Worm (Caenorhabditis elegans) whole organism, L3 larva: ENCODE results near the gene F58H1.8.

Experiments
- R02D3.7 ChIP-seq: fragments of 150-350 bp; optimal IDR thresholded peaks from 2 replicates; lab custom pipeline; 2014; ENCODE audit warnings: missing biosample characterization, missing genetic modification characterization
- ZK546.5 ChIP-seq: sonication (generic microtip); optimal IDR thresholded peaks from 2 replicates; lab custom pipeline; 2017; ENCODE audit warnings: missing biosample characterization, missing genetic modification characterization
- ama-1 ChIP-seq: fragments of 150-350 bp; optimal IDR thresholded peaks from 2 replicates; lab custom pipeline; 2018
- ceh-16 ChIP-seq: sonication (generic microtip); optimal IDR thresholded peaks from 2 replicates; lab custom pipeline; 2017; ENCODE audit warnings: missing biosample characterization, missing genetic modification characterization
- ceh-28 ChIP-seq: fragments of 150-350 bp; optimal IDR thresholded peaks from 2 replicates; lab custom pipeline; 2014; ENCODE audit warnings: missing biosample characterization, missing genetic modification reagents, missing genetic modification characterization
- ceh-82 ChIP-seq: fragments of 150-350 bp; optimal IDR thresholded peaks from 2 replicates; lab custom pipeline; 2014; ENCODE audit warnings: missing biosample characterization, missing genetic modification characterization
- ceh-9 ChIP-seq: sonication (generic microtip); optimal IDR thresholded peaks from 2 replicates; lab custom pipeline; 2018; ENCODE audit warnings: missing biosample characterization, missing genetic modification characterization
- daf-12 ChIP-seq: fragments of 150-350 bp; optimal IDR thresholded peaks from 2 replicates; lab custom pipeline; 2014; ENCODE audit warnings: missing biosample characterization, missing genetic modification reagents, missing genetic modification characterization
- egl-27 ChIP-seq: sonication (generic microtip); optimal IDR thresholded peaks from 4 replicates; lab custom pipeline; 2017; ENCODE audit warnings: missing biosample characterization, missing genetic modification reagents, missing genetic modification characterization
- egl-5 ChIP-seq: fragments of 150-350 bp; optimal IDR thresholded peaks from 2 replicates; lab custom pipeline; 2017; ENCODE audit warnings: missing biosample characterization, missing genetic modification reagents, missing genetic modification characterization, inconsistent platforms
- elt-1 ChIP-seq: fragments of 150-350 bp; optimal IDR thresholded peaks from 2 replicates; lab custom pipeline; 2014; ENCODE audit warnings: missing biosample characterization, missing genetic modification characterization
- elt-2 ChIP-seq: sonication (generic microtip); optimal IDR thresholded peaks from 2 replicates; lab custom pipeline; 2016; ENCODE audit warnings: missing genetic modification reagents, mild to moderate bottlenecking, missing genetic modification characterization, missing compliant biosample characterization
- elt-3 ChIP-seq, 3 experiments: fragments of 150-350 bp in 1 of 3; sonication (generic microtip) in 2 of 3; optimal IDR thresholded peaks; 2 replicates in 2 of 3; 4 replicates in 1 of 3; lab custom pipeline; 2014 to 2017; ENCODE audit warnings: missing biosample characterization in 3 of 3, missing genetic modification characterization in 3 of 3
- eor-1 ChIP-seq, 2 experiments: fragments of 150-350 bp; optimal IDR thresholded peaks; 2 replicates each; lab custom pipeline; 2014 to 2018; ENCODE audit warnings: missing biosample characterization in 2 of 2, missing genetic modification characterization in 2 of 2
- fkh-10 ChIP-seq: sonication (generic microtip); optimal IDR thresholded peaks from 2 replicates; lab custom pipeline; 2017; ENCODE audit warnings: missing biosample characterization, missing genetic modification reagents, missing genetic modification characterization
- fkh-2 ChIP-seq: fragments of 150-350 bp; optimal IDR thresholded peaks from 2 replicates; lab custom pipeline; 2014; ENCODE audit warnings: missing biosample characterization, missing genetic modification reagents, missing genetic modification characterization
- fos-1 ChIP-seq: fragments of 150-350 bp; optimal IDR thresholded peaks from 2 replicates; lab custom pipeline; 2014; ENCODE audit warnings: missing biosample characterization, missing genetic modification characterization
- hmg-11 ChIP-seq: sonication (generic microtip); optimal IDR thresholded peaks from 2 replicates; lab custom pipeline; 2016; ENCODE audit warnings: missing genetic modification characterization, missing compliant biosample characterization
- jun-1 ChIP-seq: fragments of 150-350 bp; optimal IDR thresholded peaks from 2 replicates; lab custom pipeline; 2014; ENCODE audit warnings: missing biosample characterization, missing genetic modification reagents, missing genetic modification characterization
- lin-15B ChIP-seq: fragments of 150-350 bp; optimal IDR thresholded peaks from 2 replicates; lab custom pipeline; 2014; ENCODE audit warnings: missing biosample characterization, missing genetic modification characterization
- lin-39 ChIP-seq: fragments of 150-350 bp; optimal IDR thresholded peaks from 2 replicates; lab custom pipeline; 2018; ENCODE audit warnings: missing biosample characterization, missing genetic modification reagents, missing genetic modification characterization
- lsy-12 ChIP-seq: sonication (generic microtip); optimal IDR thresholded peaks from 2 replicates; lab custom pipeline; 2016; ENCODE audit warnings: mild to moderate bottlenecking, missing genetic modification characterization, missing compliant biosample characterization
- mdl-1 ChIP-seq: fragments of 150-350 bp; optimal IDR thresholded peaks from 2 replicates; lab custom pipeline; 2014; ENCODE audit warnings: missing biosample characterization, missing genetic modification characterization
- mml-1 ChIP-seq: fragments of 150-350 bp; sonication (generic microtip); optimal IDR thresholded peaks from 3 replicates; lab custom pipeline; 2014; ENCODE audit warnings: missing biosample characterization, missing genetic modification characterization
- nfya-1 ChIP-seq: sonication (generic microtip); optimal IDR thresholded peaks from 2 replicates; lab custom pipeline; 2017; ENCODE audit warnings: missing genetic modification characterization, mild to moderate bottlenecking, missing compliant biosample characterization, antibody characterized with exemption, moderate library complexity; ENCODE audit not compliant: insufficient read depth
- nhr-11 ChIP-seq: fragments of 150-350 bp; optimal IDR thresholded peaks from 2 replicates; lab custom pipeline; 2014; ENCODE audit warnings: missing biosample characterization, missing genetic modification characterization
- nhr-25 ChIP-seq: sonication (generic microtip); optimal IDR thresholded peaks from 2 replicates; lab custom pipeline; 2017; ENCODE audit warnings: missing biosample characterization, missing genetic modification characterization
- nhr-28 ChIP-seq: fragments of 150-350 bp; optimal IDR thresholded peaks from 2 replicates; lab custom pipeline; 2014; ENCODE audit warnings: missing biosample characterization, missing genetic modification characterization
- nhr-67 ChIP-seq: fragments of 150-350 bp; optimal IDR thresholded peaks from 2 replicates; lab custom pipeline; 2014; ENCODE audit warnings: missing biosample characterization, missing genetic modification characterization
- nhr-76 ChIP-seq: fragments of 150-350 bp; sonication (generic microtip); optimal IDR thresholded peaks from 5 replicates; lab custom pipeline; 2014; ENCODE audit warnings: missing biosample characterization, missing genetic modification characterization
- nhr-77 ChIP-seq: fragments of 150-350 bp; optimal IDR thresholded peaks from 2 replicates; lab custom pipeline; 2014; ENCODE audit warnings: missing biosample characterization, missing genetic modification characterization
- snpc-4 ChIP-seq: fragments of 150-350 bp; optimal IDR thresholded peaks from 2 replicates; lab custom pipeline; 2014; ENCODE audit warnings: missing biosample characterization, missing genetic modification characterization
- tbx-2 ChIP-seq: sonication (generic microtip); optimal IDR thresholded peaks from 2 replicates; lab custom pipeline; 2016; ENCODE audit warnings: mild to moderate bottlenecking, missing genetic modification characterization, missing compliant biosample characterization
- unc-39 ChIP-seq: sonication (generic microtip); optimal IDR thresholded peaks from 4 replicates; lab custom pipeline; 2017; ENCODE audit warnings: missing biosample characterization, missing genetic modification characterization
- unc-62 ChIP-seq: fragments of 150-350 bp; sonication (generic microtip); optimal IDR thresholded peaks from 4 replicates; lab custom pipeline; 2014; ENCODE audit warnings: missing biosample characterization, missing genetic modification reagents, missing genetic modification characterization
- zag-1 ChIP-seq: fragments of 150-350 bp; optimal IDR thresholded peaks from 2 replicates; lab custom pipeline; 2014; ENCODE audit warnings: missing biosample characterization, missing genetic modification characterization
- ztf-11 ChIP-seq: fragments of 150-350 bp; optimal IDR thresholded peaks from 2 replicates; lab custom pipeline; 2014; ENCODE audit warnings: missing biosample characterization, missing genetic modification characterization

Gene F58H1.8

ce11 chrV:11902161-11902560 is 32.8 kb upstream of the F58H1.8 start:
- TF ChIP-seq daf-12 = no peak
- no peak for TF ChIP-seq R02D3.7
- TF ChIP-seq nhr-28 (tag; lab: Kevin White, UChicago) = no peak
- TF ChIP-seq snpc-4 (tag; lab: Kevin White, UChicago) = no peak
- TF ChIP-seq egl-5 (tag; lab: Kevin White, UChicago) = no peak
- no peak for TF ChIP-seq tbx-2
- TF ChIP-seq unc-62 (GFP tag; lab: Kevin White, UChicago) = no peak
- TF ChIP-seq ztf-11 = no peak
- no peak for TF ChIP-seq ceh-16
- TF ChIP-seq hmg-11 (tag; lab: Kevin White, UChicago) = no peak
- TF ChIP-seq zag-1 = no peak
- no peak for TF ChIP-seq elt-1 (tag; lab: Kevin White, UChicago)
- no peak for TF ChIP-seq unc-39 (tag; lab: Kevin White, UChicago)
- no peak for TF ChIP-seq nhr-76 (tag; lab: Kevin White, UChicago)
- TF ChIP-seq fkh-2 (tag; lab: Kevin White, UChicago) = no peak
- TF ChIP-seq ceh-82 (tag; lab: Kevin White, UChicago) = no peak
- TF ChIP-seq mml-1 (tag; lab: Kevin White, UChicago) = no peak
- TF ChIP-seq ama-1 (lab: Kevin White, UChicago) = no peak

ce11 chrV:11905977-11906376 is 29.0 kb upstream of the F58H1.8 start:
- TF ChIP-seq lin-15B (tag; lab: Kevin White, UChicago) (no peak), ceh-82 (tag; lab: Kevin White, UChicago) (no peak), nhr-25 (tag; lab: Kevin White, UChicago) (no peak), hmg-11 (tag; lab: Kevin White, UChicago) (no peak), ceh-9 (tag; lab: Kevin White, UChicago) (no peak), mml-1 (tag; lab: Kevin White, UChicago) (no peak), fkh-10 (no peak), ZK546.5 (tag; lab: Kevin White, UChicago) (no peak), lsy-12 (tag; lab: Kevin White, UChicago) (no peak), mdl-1 (tag; lab: Kevin White, UChicago) (no peak), nfya-1 (no peak), nhr-77 (tag; lab: Kevin White, UChicago) (no peak), egl-27 (tag; lab: Kevin White, UChicago) (no peak)

DNA sequence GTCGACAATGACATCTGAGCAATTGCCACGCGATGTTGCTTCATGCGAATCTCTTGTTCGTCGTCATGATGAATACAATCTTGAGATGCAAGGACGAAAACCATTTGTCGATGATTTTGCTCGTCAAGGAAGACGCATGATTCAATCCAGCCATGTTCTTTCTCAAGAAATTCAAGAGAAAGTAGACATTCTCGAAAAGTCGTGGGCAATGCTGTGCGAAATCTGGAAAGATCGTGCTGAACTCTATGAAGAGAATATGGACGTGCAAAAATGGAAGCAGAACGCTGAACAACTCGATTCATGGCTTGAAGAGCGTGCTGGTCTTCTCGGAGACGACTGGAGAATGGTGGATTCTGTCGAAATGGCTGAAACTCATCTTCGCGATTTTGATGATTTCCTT is 21.7 kb upstream of the F58H1.8 start:
- no peak for TF ChIP-seq unc-62 (GFP tag; lab: Kevin White, UChicago)
- TF ChIP-seq nfya-1 = no peak
- no peak for TF ChIP-seq nhr-11 (tag; lab: Kevin White, UChicago)
- TF ChIP-seq ceh-9 (tag; lab: Kevin White, UChicago) = no peak
- no peak for TF ChIP-seq eor-1 (tag; optimal IDR thresholded peaks at IDR 0.05; lab: Kevin White, UChicago)
- TF ChIP-seq ceh-16 = no peak
- TF ChIP-seq lin-39 (tag; lab: Kevin White, UChicago) = no peak
- TF ChIP-seq unc-39 (tag; lab: Kevin White, UChicago) = no peak
- no peak for TF ChIP-seq mdl-1 (tag; lab: Kevin White, UChicago)
- no peak for TF ChIP-seq ceh-28 (tag; lab: Kevin White, UChicago)
- no peak for TF ChIP-seq lsy-12 (tag; lab: Kevin White, UChicago)
- TF ChIP-seq jun-1 = no peak
- TF ChIP-seq nhr-67 (tag; lab: Kevin White, UChicago) = no peak
- TF ChIP-seq ZK546.5 (tag; lab: Kevin White, UChicago) = no peak
- no peak for TF ChIP-seq nhr-76 (tag; lab: Kevin White, UChicago)
- no peak for TF ChIP-seq elt-3 (tag; optimal IDR thresholded peaks at IDR 0.05; lab: Kevin White, UChicago)
- no peak for TF ChIP-seq elt-2 (tag; lab: Kevin White, UChicago)
- no peak for TF ChIP-seq ztf-11

ce11 chrV:11917186-11917585 is 17.8 kb upstream of the F58H1.8 start, which contains the start of gene R31.2:
Gene R31.2, plus strand, starts transcription at chrV:11917573.
- TF ChIP-seq unc-62 (GFP tag; lab: Kevin White, UChicago) = no peak
- TF ChIP-seq fos-1 = no peak
- no peak for TF ChIP-seq nhr-11 (tag; lab: Kevin White, UChicago)
